Fruit fly (Drosophila melanogaster) S2 (cell line): Measurements from ENCODE around the gene ctrip.

Experiments
- CG8478 ChIP-seq: fragments of >200 bp; optimal IDR thresholded peaks from 2 replicates; lab custom pipeline; 2018
- CTCF ChIP-seq, 2 experiments: fragments of >200 bp; optimal IDR thresholded peaks; 2 replicates each; lab custom pipeline; 2018

Gene ctrip

DNA sequence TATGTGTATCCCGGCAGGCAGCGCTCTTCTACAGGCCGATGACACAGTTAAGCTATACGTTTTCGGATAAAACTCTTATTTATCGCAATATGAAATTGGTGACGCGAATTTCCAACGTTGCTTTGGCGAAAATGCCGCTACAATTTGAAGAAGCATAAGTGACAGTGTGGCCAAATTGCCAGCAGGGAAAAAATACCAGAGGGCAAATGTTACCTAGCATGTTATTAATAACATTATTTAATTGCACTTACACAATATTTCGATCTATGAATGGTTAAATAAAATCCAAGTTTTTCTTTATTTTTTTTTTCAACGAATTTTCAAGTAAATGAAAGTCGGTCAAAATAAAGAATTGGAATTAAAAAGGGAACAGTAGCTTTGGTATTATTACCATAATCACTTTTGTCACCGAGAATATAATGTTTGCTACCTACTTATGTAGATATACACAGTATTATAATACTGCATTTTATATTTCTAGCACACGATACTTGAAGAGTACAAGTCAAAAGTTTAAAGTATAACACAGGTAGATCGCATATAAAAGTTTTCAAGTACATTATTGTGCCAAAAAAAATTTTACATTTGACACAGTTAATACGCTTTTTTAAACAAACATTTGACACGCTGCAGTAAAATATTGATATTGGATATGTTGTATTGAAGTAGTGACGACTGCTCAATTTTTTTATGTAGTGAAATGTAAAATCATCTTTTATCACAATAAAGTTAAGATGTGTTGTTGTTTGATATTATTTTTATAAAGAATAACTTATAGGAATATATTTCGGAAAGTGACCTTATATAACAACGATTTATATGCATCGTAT is 62.8 kb downstream of the ctrip start, which contains the start of gene tacc:
Gene tacc, minus strand, starts transcription at position 169 of the 830 bp plus-strand sequence.
- TF ChIP-seq CG8478 (lab: Kevin White, UChicago), result no peak
- TF ChIP-seq CTCF (optimal IDR thresholded peaks at IDR 0.05; lab: Kevin White, UChicago), result no peak

DNA sequence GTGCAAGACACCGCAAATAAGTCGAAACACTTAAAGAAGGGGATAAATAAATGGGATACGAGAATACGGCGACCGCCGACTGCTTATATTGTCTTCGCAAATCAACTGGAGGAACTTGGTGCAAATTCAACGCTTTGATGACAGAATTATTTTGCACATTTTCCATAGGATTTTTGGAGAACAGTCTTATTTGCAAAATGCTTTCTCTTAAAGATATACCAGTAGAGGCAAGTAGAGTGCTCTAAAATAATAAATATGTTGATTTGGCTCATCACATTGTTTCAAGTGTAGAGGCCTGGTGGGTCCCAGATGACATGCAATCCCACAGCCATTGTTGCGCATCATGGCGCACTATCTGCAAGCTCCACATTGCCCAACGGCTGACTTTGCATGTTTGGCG is 64.6 kb downstream of the ctrip start:
- TF ChIP-seq CG8478 (lab: Kevin White, UChicago) (no peak), CTCF (optimal IDR thresholded peaks at IDR 0.05; lab: Kevin White, UChicago) (no peak)

DNA sequence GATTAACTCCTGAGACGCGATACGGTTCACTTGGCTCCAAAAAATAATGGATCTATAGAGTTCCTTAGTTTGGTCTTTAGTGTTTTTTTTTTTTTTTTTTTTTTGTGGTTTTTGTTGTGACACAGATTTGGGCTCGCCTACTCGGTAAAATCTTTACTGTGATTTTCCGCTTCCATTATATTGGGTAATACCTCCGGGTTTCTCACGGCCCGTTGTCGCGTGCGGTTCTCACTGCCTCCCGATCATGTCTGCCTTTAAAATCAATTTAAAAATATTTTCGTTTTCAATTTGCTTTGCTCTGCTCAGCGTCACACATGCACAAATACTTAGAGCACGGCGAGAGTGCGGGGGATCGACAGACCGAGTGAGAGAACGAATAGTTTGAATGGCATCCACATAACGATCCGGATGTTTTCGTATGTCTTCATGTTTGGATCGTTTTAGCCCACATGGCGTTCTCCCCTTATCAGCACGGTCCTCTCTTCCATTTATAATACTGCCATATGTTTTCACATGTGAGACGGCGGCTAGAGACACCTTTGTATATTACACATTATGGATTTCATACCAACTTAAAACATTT is 65.6 kb downstream of the ctrip start:
- no peak for TF ChIP-seq CTCF (optimal IDR thresholded peaks at IDR 0.05; lab: Kevin White, UChicago)
- no peak for TF ChIP-seq CG8478 (lab: Kevin White, UChicago)

DNA sequence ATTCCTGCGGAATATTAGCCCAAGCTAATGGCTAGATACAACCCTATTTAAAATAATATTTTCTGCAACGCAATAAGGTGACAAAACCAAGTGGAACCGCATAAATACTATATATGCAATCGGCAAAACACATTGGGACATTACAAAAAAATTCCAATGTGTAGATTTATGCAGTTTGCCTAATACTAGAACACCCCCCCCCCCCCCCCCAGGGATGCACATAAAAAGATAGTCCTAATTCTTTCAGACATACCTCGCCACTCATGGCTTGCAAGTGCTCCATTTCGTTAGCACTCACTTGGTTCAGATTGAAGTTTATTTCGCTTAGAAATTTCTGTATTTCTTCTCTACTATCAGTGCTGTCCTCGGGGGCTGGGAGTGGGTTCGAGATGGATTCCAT is 66.4 kb downstream of the ctrip start:
- TF ChIP-seq CG8478 (lab: Kevin White, UChicago) (no peak), CTCF (optimal IDR thresholded peaks at IDR 0.05; lab: Kevin White, UChicago) (no peak)

DNA sequence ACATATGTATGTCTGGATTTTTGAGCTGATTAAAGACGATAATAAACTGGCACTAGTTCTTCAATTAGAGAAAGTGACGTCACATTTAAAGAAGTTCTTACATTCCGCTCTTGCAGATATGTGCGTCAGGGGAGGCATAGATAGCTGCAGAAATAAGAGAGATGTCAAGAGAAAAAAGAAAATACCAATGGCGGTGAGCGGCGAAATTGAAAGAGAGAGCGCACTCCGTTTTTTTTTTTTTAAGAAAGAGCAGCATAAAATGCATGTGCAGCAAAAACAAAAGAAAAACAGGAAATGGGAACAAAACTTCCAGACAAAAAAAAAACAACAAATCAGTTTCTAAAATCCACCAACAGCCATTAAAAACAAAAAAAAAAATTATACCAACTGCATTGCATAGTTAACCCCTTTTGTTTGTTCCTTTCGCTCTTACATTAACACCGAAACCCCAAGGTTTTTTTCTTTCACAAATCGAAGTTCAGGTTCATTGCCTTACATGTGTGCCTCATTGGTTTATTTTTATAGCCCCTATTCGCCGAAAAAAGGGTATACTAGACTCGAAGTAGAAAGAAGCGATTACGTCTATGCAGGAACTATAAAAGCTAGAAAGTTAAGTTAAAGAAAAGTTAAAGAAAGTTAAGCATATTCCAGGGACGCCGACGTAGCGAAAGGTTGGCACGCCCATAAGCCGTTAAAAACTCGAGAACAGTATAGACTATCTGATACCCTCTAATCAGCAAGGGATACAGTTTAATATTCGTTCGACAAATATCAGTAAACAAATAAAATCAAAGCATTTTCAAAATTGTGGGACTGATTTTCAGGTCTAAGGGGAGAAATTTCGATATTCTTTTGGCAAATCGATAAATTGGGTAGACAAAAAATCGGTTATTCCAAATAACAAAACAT is 71.0 kb downstream of the ctrip start:
- TF ChIP-seq CTCF (optimal IDR thresholded peaks at IDR 0.05; lab: Kevin White, UChicago) (no peak), CG8478 (lab: Kevin White, UChicago) (no peak)

DNA sequence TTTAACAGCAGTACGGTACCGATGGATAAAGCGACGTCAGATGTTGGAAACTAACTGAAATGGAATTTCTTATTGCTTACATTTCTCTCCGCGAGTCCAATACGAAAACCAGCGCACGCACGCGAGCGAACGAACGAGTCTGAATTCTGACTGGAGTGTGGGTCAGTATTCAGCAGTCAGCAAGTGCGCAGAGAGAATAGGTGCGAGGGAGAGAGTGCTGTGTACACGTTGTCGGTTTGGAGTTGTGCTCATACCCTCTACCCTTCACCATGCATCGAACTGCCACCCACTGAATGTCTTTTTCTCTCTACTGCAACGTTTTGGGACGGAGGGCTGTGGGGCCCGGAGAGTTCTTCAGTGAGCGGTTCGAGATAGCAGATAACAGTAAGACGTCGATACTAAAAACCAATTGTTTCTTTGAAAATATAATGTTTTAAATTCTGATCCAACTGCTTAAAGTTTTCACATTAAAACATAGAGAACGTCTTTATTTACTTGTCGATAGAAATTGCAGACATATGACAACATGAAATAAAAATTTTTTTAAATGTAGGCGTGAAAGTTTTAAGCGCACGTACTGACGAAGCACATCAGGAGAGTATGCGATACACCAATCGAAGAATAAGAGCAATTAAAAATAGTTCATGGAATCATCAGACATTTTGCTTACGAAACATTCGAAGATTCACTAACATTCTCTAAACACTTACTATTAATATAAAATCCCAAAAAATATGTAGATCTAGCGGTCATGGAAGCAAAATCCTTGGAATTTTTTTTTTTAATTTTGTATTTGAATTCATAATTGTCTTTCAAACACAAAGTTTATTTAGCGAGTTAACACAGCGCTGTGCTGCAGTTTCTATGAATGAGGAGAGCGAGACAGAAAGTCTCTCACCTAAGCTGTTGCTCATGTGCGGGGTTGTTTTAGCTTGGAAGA is 72.1 kb downstream of the ctrip start:
- TF ChIP-seq CTCF (optimal IDR thresholded peaks at IDR 0.05; lab: Kevin White, UChicago) (no peak), CG8478 (lab: Kevin White, UChicago) (no peak)

DNA sequence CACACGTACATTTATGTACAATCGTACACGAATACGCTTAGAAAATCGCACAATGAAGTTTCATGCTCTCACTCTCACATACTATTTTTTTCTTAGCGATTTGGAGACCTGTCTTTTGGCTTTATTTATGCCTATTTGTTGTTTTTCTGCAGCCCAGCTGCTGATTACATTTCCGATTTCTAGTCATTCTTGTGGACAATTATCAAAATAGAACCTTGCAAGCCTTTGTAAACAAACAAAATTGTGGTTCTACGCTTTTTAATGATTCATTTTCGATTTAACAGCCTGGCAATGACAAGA is 72.8 kb downstream of the ctrip start:
- TF ChIP-seq CG8478 (lab: Kevin White, UChicago), result no peak

DNA sequence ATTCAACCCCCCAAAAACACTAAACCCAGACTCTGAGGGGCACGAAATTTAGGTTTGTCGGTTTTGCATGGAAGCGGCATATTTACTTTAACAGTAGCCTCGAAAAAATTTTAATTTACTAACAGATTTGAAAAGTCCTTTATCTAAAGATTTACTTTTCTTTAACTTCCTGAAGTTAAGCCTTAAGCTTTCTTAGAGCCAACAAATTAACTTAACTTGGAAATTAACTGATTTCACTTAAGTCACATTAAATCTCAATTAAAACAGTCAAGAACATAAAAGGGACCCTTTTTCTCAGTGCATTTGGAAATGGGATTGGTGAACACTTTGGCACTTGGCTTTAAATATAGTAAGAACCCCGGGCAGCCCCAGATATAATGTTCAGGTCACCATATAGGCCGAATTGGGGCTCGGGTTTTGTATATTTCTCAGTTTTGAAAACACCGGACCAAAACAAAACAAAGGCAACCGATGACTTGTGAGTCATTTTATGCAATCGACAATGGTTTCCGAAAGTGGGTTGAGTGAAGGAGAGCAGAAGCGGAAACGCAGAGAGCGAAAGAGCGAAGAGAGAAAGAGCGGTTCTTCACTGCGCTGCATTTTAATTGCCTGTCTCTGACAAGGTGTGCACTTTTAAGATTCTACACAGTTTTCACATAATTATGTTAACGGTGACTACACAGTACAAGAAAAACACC is 73.3 kb downstream of the ctrip start:
- TF ChIP-seq CTCF (optimal IDR thresholded peaks at IDR 0.05; lab: Kevin White, UChicago) (no peak), CG8478 (lab: Kevin White, UChicago) (no peak)
